Fruit fly (Drosophila melanogaster) whole organism, embryonic: ENCODE results near the gene CG9270.
A peak's percentile ranks its signal among the peaks of the same experiment; 100 is the strongest.

Experiments
- BEAF-32 ChIP-seq: fragments of 200-800 bp; sonication (Bioruptor generic); optimal IDR thresholded peaks from 3 replicates; lab custom pipeline; 2017; ENCODE audit warnings: missing biosample characterization, missing genetic modification characterization, mild to moderate bottlenecking, moderate library complexity, missing genetic modification reagents
- CG10267 ChIP-seq: fragments of 200-800 bp; sonication (Bioruptor generic); optimal IDR thresholded peaks from 2 replicates; lab custom pipeline; 2018; ENCODE audit warnings: missing biosample characterization, mild to moderate bottlenecking, missing genetic modification characterization, moderate library complexity
- CG11247 ChIP-seq: fragments of 200-800 bp; sonication (Bioruptor generic); IDR thresholded peaks from 2 replicates; pipeline ENCODE4 v1.3.6; 2022; ENCODE audit warnings: missing biosample characterization, missing genetic modification characterization
- CG1233 ChIP-seq: fragments of 200-800 bp; sonication (Bioruptor generic); optimal IDR thresholded peaks from 4 replicates; lab custom pipeline; 2018; ENCODE audit warnings: missing biosample characterization, mild to moderate bottlenecking, missing genetic modification characterization
- CG12391 ChIP-seq: fragments of 200-800 bp; sonication (Bioruptor generic); optimal IDR thresholded peaks from 3 replicates; lab custom pipeline; 2018; ENCODE audit warnings: missing biosample characterization, mild to moderate bottlenecking, missing genetic modification characterization, moderate library complexity
- CG13894 ChIP-seq: fragments of 200-800 bp; sonication (Bioruptor generic); optimal IDR thresholded peaks from 3 replicates; lab custom pipeline; 2018; ENCODE audit warnings: missing biosample characterization, mild to moderate bottlenecking, missing genetic modification characterization, moderate library complexity
- CG14441 ChIP-seq: fragments of 200-800 bp; sonication (Bioruptor generic); IDR thresholded peaks from 2 replicates; pipeline ENCODE4 v1.3.6; 2022; ENCODE audit warnings: missing biosample characterization, missing genetic modification characterization
- CG15073 ChIP-seq: fragments of 200-800 bp; sonication (Bioruptor generic); optimal IDR thresholded peaks from 2 replicates; lab custom pipeline; 2016; ENCODE audit warnings: missing biosample characterization, missing genetic modification characterization
- CG1603 ChIP-seq: fragments of 200-800 bp; sonication (Bioruptor generic); optimal IDR thresholded peaks from 2 replicates; lab custom pipeline; 2019; ENCODE audit warnings: missing biosample characterization, mild to moderate bottlenecking, missing genetic modification characterization, moderate library complexity
- CG17328 ChIP-seq: fragments of 200-800 bp; sonication (Bioruptor generic); IDR thresholded peaks from 2 replicates; pipeline ENCODE4 v1.3.6; 2022; ENCODE audit warnings: missing biosample characterization, missing genetic modification characterization
- CG18619 ChIP-seq: fragments of 200-800 bp; sonication (Bioruptor generic); optimal IDR thresholded peaks from 3 replicates; lab custom pipeline; 2017; ENCODE audit warnings: missing biosample characterization, mild to moderate bottlenecking, missing genetic modification characterization
- CG30431 ChIP-seq: fragments of 200-800 bp; sonication (Bioruptor generic); optimal IDR thresholded peaks from 2 replicates; lab custom pipeline; 2017; ENCODE audit warnings: missing biosample characterization, missing genetic modification characterization
- CG3163 ChIP-seq: fragments of 200-800 bp; sonication (Bioruptor generic); optimal IDR thresholded peaks from 3 replicates; lab custom pipeline; 2016; ENCODE audit warnings: missing biosample characterization, missing genetic modification characterization
- CG32772 ChIP-seq: fragments of 200-800 bp; sonication (Bioruptor generic); IDR thresholded peaks from 2 replicates; pipeline ENCODE4 v1.3.6; 2022; ENCODE audit warnings: missing biosample characterization, missing genetic modification characterization
- CG3407 ChIP-seq: fragments of 200-800 bp; sonication (Bioruptor generic); optimal IDR thresholded peaks from 2 replicates; lab custom pipeline; 2018; ENCODE audit warnings: missing biosample characterization, mild to moderate bottlenecking, missing genetic modification characterization
- CG3838 ChIP-seq: fragments of 200-800 bp; sonication (Bioruptor generic); optimal IDR thresholded peaks from 3 replicates; lab custom pipeline; 2016; ENCODE audit warnings: missing biosample characterization, missing genetic modification characterization
- CG4328 ChIP-seq: fragments of 200-800 bp; sonication (Bioruptor generic); optimal IDR thresholded peaks from 3 replicates; lab custom pipeline; 2017; ENCODE audit warnings: missing biosample characterization, missing genetic modification reagents, missing genetic modification characterization
- CG6683 ChIP-seq: fragments of 200-800 bp; sonication (Bioruptor generic); optimal IDR thresholded peaks from 2 replicates; lab custom pipeline; 2017; ENCODE audit warnings: missing biosample characterization, mild to moderate bottlenecking, missing genetic modification characterization, missing genetic modification reagents
- CG8281 ChIP-seq: fragments of 200-800 bp; sonication (Bioruptor generic); optimal IDR thresholded peaks from 2 replicates; lab custom pipeline; 2018; ENCODE audit warnings: missing biosample characterization, mild to moderate bottlenecking, missing genetic modification characterization, moderate library complexity
- CG9437 ChIP-seq: fragments of 200-800 bp; sonication (Bioruptor generic); optimal IDR thresholded peaks from 2 replicates; lab custom pipeline; 2018; ENCODE audit warnings: missing biosample characterization, mild to moderate bottlenecking, missing genetic modification characterization
- CG9609 ChIP-seq: fragments of 200-800 bp; sonication (Bioruptor generic); optimal IDR thresholded peaks from 3 replicates; lab custom pipeline; 2016; ENCODE audit warnings: missing biosample characterization, missing genetic modification characterization
- CG9797 ChIP-seq: fragments of 200-800 bp; sonication (Bioruptor generic); optimal IDR thresholded peaks from 3 replicates; lab custom pipeline; 2018; ENCODE audit warnings: missing biosample characterization, mild to moderate bottlenecking, missing genetic modification characterization
- Dad ChIP-seq: fragments of 200-800 bp; sonication (Bioruptor generic); optimal IDR thresholded peaks from 3 replicates; lab custom pipeline; 2016; ENCODE audit warnings: missing biosample characterization, missing genetic modification characterization
- Doc2 ChIP-seq: fragments of 200-800 bp; sonication (Bioruptor generic); IDR thresholded peaks from 2 replicates; pipeline ENCODE4 v1.3.6; 2022; ENCODE audit warnings: missing biosample characterization, missing genetic modification characterization
- Eip74EF ChIP-seq, 2 experiments: fragments of 200-800 bp in 1 of 2; fragments of >200 bp in 1 of 2; sonication (Bioruptor generic) in 1 of 2; optimal IDR thresholded peaks; 2 replicates each; lab custom pipeline; 2017 to 2019; ENCODE audit warnings: missing biosample characterization in 2 of 2, missing genetic modification characterization in 2 of 2, mild to moderate bottlenecking in 1 of 2, moderate library complexity in 1 of 2
- Gug ChIP-seq: fragments of 200-800 bp; sonication (Bioruptor generic); IDR thresholded peaks from 4 replicates; pipeline ENCODE4 v1.3.6; 2022; ENCODE audit warnings: missing biosample characterization, missing genetic modification characterization
- H2.0 ChIP-seq: fragments of 200-800 bp; sonication (Bioruptor generic); IDR thresholded peaks from 2 replicates; pipeline ENCODE4 v1.3.6; 2022; ENCODE audit warnings: missing biosample characterization, missing genetic modification characterization
- Hr51 ChIP-seq, 2 experiments: fragments of 200-800 bp; sonication (Bioruptor generic); optimal IDR thresholded peaks; 2 replicates in 1 of 2; 3 replicates in 1 of 2; lab custom pipeline; 2016 to 2018; ENCODE audit warnings: missing biosample characterization in 2 of 2, missing genetic modification characterization in 2 of 2, mild to moderate bottlenecking in 1 of 2, moderate library complexity in 1 of 2
- NK7.1 ChIP-seq: fragments of 200-800 bp; sonication (Bioruptor generic); optimal IDR thresholded peaks from 3 replicates; lab custom pipeline; 2016; ENCODE audit warnings: missing biosample characterization, missing genetic modification characterization
- Nf-YA ChIP-seq: fragments of 200-800 bp; sonication (Bioruptor generic); IDR thresholded peaks from 2 replicates; pipeline ENCODE4 v1.3.6; 2022; ENCODE audit warnings: missing biosample characterization, missing genetic modification characterization
- Rx ChIP-seq: fragments of 200-800 bp; sonication (Bioruptor generic); IDR thresholded peaks from 2 replicates; pipeline ENCODE4 v1.3.6; 2022; ENCODE audit warnings: missing biosample characterization, missing genetic modification characterization
- Side ChIP-seq: fragments of 200-800 bp; sonication (Bioruptor generic); optimal IDR thresholded peaks from 2 replicates; lab custom pipeline; 2016; ENCODE audit warnings: missing biosample characterization, missing genetic modification characterization
- Sox102F ChIP-seq: fragments of 200-800 bp; sonication (Bioruptor generic); optimal IDR thresholded peaks from 2 replicates; lab custom pipeline; 2018; ENCODE audit warnings: missing biosample characterization, mild to moderate bottlenecking, missing genetic modification characterization, moderate library complexity
- Tbp ChIP-seq: fragments of >200 bp; optimal IDR thresholded peaks from 2 replicates; lab custom pipeline; 2018; ENCODE audit warnings: missing biosample characterization, missing genetic modification characterization
- ab ChIP-seq: fragments of 200-800 bp; sonication (Bioruptor generic); optimal IDR thresholded peaks from 2 replicates; lab custom pipeline; 2016; ENCODE audit warnings: missing biosample characterization, missing genetic modification characterization
- aop ChIP-seq: fragments of 200-800 bp; sonication (Bioruptor generic); IDR thresholded peaks from 2 replicates; pipeline ENCODE4 v1.3.6; 2022; ENCODE audit warnings: missing biosample characterization, missing genetic modification characterization
- bowl ChIP-seq: fragments of 200-800 bp; sonication (Bioruptor generic); IDR thresholded peaks from 2 replicates; pipeline ENCODE4 v1.3.6; 2022; ENCODE audit warnings: missing biosample characterization, missing genetic modification characterization
- br ChIP-seq: fragments of >200 bp; optimal IDR thresholded peaks from 2 replicates; lab custom pipeline; 2017
- chinmo ChIP-seq: fragments of 200-800 bp; sonication (Bioruptor generic); IDR thresholded peaks from 4 replicates; pipeline ENCODE4 v1.3.6; 2022; ENCODE audit warnings: missing biosample characterization, missing genetic modification characterization; ENCODE audit not compliant: partially characterized antibody
- dm ChIP-seq: fragments of 200-800 bp; sonication (Bioruptor generic); optimal IDR thresholded peaks from 3 replicates; lab custom pipeline; 2016; ENCODE audit warnings: missing biosample characterization, missing genetic modification characterization
- fu2 ChIP-seq: fragments of 200-800 bp; sonication (Bioruptor generic); optimal IDR thresholded peaks from 2 replicates; lab custom pipeline; 2016; ENCODE audit warnings: missing biosample characterization, missing genetic modification characterization
- her ChIP-seq: fragments of 200-800 bp; sonication (Bioruptor generic); optimal IDR thresholded peaks from 2 replicates; lab custom pipeline; 2016; ENCODE audit warnings: missing biosample characterization, missing genetic modification characterization
- kah ChIP-seq: fragments of 200-800 bp; sonication (Bioruptor generic); optimal IDR thresholded peaks from 2 replicates; lab custom pipeline; 2018; ENCODE audit warnings: missing biosample characterization, mild to moderate bottlenecking, missing genetic modification characterization
- maf-S ChIP-seq: fragments of 200-800 bp; sonication (Bioruptor generic); optimal IDR thresholded peaks from 2 replicates; lab custom pipeline; 2016; ENCODE audit warnings: missing biosample characterization, missing genetic modification characterization
- mld ChIP-seq: fragments of 200-800 bp; sonication (Bioruptor generic); IDR thresholded peaks from 3 replicates; pipeline ENCODE4 v1.3.6; 2022; ENCODE audit warnings: missing biosample characterization, missing genetic modification characterization; ENCODE audit not compliant: partially characterized antibody
- nmo ChIP-seq: fragments of 200-800 bp; sonication (Bioruptor generic); optimal IDR thresholded peaks from 2 replicates; lab custom pipeline; 2018; ENCODE audit warnings: missing biosample characterization, mild to moderate bottlenecking, missing genetic modification characterization, moderate library complexity
- nom ChIP-seq: fragments of 200-800 bp; sonication (Bioruptor generic); optimal IDR thresholded peaks from 2 replicates; lab custom pipeline; 2017; ENCODE audit warnings: missing biosample characterization, missing genetic modification characterization, mild to moderate bottlenecking, moderate library complexity, missing genetic modification reagents
- phol ChIP-seq: fragments of 200-800 bp; sonication (Bioruptor generic); optimal IDR thresholded peaks from 3 replicates; lab custom pipeline; 2018; ENCODE audit warnings: missing biosample characterization, mild to moderate bottlenecking, missing genetic modification characterization, moderate library complexity
- slp2 ChIP-seq: fragments of 200-800 bp; sonication (Bioruptor generic); optimal IDR thresholded peaks from 2 replicates; lab custom pipeline; 2016; ENCODE audit warnings: missing biosample characterization, missing genetic modification characterization
- sqz ChIP-seq: fragments of 200-800 bp; sonication (Bioruptor generic); optimal IDR thresholded peaks from 3 replicates; lab custom pipeline; 2018; ENCODE audit warnings: missing biosample characterization, mild to moderate bottlenecking, missing genetic modification characterization
- trh ChIP-seq: fragments of 200-800 bp; sonication (Bioruptor generic); optimal IDR thresholded peaks from 2 replicates; lab custom pipeline; 2016; ENCODE audit warnings: missing biosample characterization, missing genetic modification characterization

Gene CG9270

DNA sequence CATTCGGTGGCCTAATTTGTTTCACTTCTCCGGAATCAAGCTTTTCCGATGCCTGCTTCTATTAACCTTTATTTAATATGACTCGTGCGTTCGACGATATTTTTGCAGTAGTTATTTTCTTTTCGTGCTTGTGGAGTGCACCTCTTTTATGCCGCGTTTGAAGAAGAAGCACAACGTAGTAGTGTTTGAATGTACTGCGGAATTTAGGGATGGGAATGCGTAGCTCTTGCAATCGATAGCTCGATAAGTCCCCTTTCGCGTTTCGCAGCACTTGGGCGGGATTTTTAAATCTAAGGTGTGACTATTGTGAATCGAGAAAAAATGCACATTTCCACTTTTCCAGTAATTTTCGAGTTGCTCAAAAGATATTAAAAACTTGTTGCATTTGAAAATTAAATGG is 15.2 kb downstream of the CG9270 start, which contains the start of the genes CG43739 and sky (continued):
- TF ChIP-seq CG3407 (GFP tag; lab: Kevin White, UChicago) = no peak
- TF ChIP-seq dm = peak; percentile 21
- no peak for TF ChIP-seq CG8281 (tag; lab: Kevin White, UChicago)
- TF ChIP-seq trh (GFP tag; lab: Kevin White, UChicago) = no peak
- TF ChIP-seq Side (GFP tag; lab: Kevin White, UChicago) = peak; percentile 33
- no peak for TF ChIP-seq sqz (GFP tag; lab: Kevin White, UChicago)
- peak in 1 of 2 experiments; percentile 35 for TF ChIP-seq Hr51 (GFP tag; optimal IDR thresholded peaks at IDR 0.05; lab: Kevin White, UChicago)
- TF ChIP-seq CG10267 (tag; lab: Kevin White, UChicago) = peak; percentile 95
- TF ChIP-seq Sox102F = no peak
- peak; percentile 37 for TF ChIP-seq her (GFP tag; lab: Kevin White, UChicago)
- TF ChIP-seq H2.0 = peak; percentile 18; the same call in 1 of the 2 replicates
- TF ChIP-seq BEAF-32 (GFP tag; lab: Kevin White, UChicago) = peak; percentile 90
- peak; percentile 89 for TF ChIP-seq CG9437 (GFP tag; lab: Kevin White, UChicago)
- TF ChIP-seq CG14441 (GFP tag; lab: Robert Waterston, UW) = no peak
- TF ChIP-seq CG15073 = no peak
- no peak for TF ChIP-seq nom
- no peak for TF ChIP-seq CG17328 (GFP tag; lab: Robert Waterston, UW)
- TF ChIP-seq CG3163 (GFP tag; lab: Kevin White, UChicago) = no peak
- peak; percentile 33 for TF ChIP-seq Dad (GFP tag; lab: Kevin White, UChicago)
- TF ChIP-seq CG11247 (GFP tag; lab: Robert Waterston, UW) = 0 out of 2 replicates have a peak, but pooled peaks have one; percentile 51
- peak; percentile 24 for TF ChIP-seq CG12391 (tag; lab: Kevin White, UChicago)
- TF ChIP-seq CG18619 = no peak
- no peak for TF ChIP-seq Tbp
- peak; percentile 23 for TF ChIP-seq CG13894
- TF ChIP-seq Gug (GFP tag; lab: Robert Waterston, UW) = peak; percentile 37; the same call in 1 of the 4 replicates
- TF ChIP-seq CG6683 (GFP tag; lab: Kevin White, UChicago) = no peak
- TF ChIP-seq CG1603 = peak; percentile 61
- peak; percentile 28 for TF ChIP-seq CG9797 (GFP tag; lab: Kevin White, UChicago)
- no peak for TF ChIP-seq slp2
- peak; percentile 37 for TF ChIP-seq fu2
- TF ChIP-seq Eip74EF (GFP tag; optimal IDR thresholded peaks at IDR 0.05; lab: Kevin White, UChicago) = no peak
- peak; percentile 34 for TF ChIP-seq phol (tag; lab: Kevin White, UChicago)
- peak; percentile 65 for TF ChIP-seq nmo (GFP tag; lab: Kevin White, UChicago)
- TF ChIP-seq CG1233 (GFP tag; lab: Kevin White, UChicago) = no peak
- peak; percentile 4 for TF ChIP-seq CG4328 (GFP tag; lab: Kevin White, UChicago)
- peak; percentile 37 for TF ChIP-seq maf-S (GFP tag; lab: Kevin White, UChicago)
- peak; percentile 84; the same call in 2 of the 3 replicates for TF ChIP-seq mld (GFP tag; lab: Robert Waterston, UW)
- no peak for TF ChIP-seq ab (GFP tag; lab: Kevin White, UChicago)
- no peak for TF ChIP-seq br (lab: Kevin White, UChicago)
- no peak for TF ChIP-seq aop (GFP tag; lab: Robert Waterston, UW)
- TF ChIP-seq CG3838 (GFP tag; lab: Kevin White, UChicago) = no peak
- no peak for TF ChIP-seq bowl
- TF ChIP-seq chinmo (GFP tag; lab: Robert Waterston, UW) = no peak
- TF ChIP-seq Doc2 = no peak
- TF ChIP-seq CG30431 = no peak
- TF ChIP-seq kah = no peak
- TF ChIP-seq CG9609 = peak; percentile 31
- no peak for TF ChIP-seq NK7.1
- 0 out of 2 replicates have a peak, but pooled peaks have one; percentile 16 for TF ChIP-seq CG32772 (GFP tag; lab: Robert Waterston, UW)
- TF ChIP-seq Nf-YA (GFP tag; lab: Robert Waterston, UW) = no peak
- TF ChIP-seq Rx (GFP tag; lab: Robert Waterston, UW) = no peak
